Worm (Caenorhabditis elegans) whole organism, mixed stage, embryonic: ENCODE data around the gene srh-89.

Experiments
- ces-1 ChIP-seq: fragments of 150-350 bp; optimal IDR thresholded peaks from 2 replicates; lab custom pipeline; 2014; ENCODE audit warnings: missing biosample characterization, missing genetic modification reagents, missing genetic modification characterization
- drap-1 ChIP-seq: fragments of 200-800 bp; sonication (Bioruptor generic); optimal IDR thresholded peaks from 3 replicates; lab custom pipeline; 2018; ENCODE audit warnings: mild to moderate bottlenecking, missing genetic modification characterization, missing compliant biosample characterization
- elt-1 ChIP-seq: sonication (generic microtip); optimal IDR thresholded peaks from 2 replicates; lab custom pipeline; 2017; ENCODE audit warnings: missing genetic modification characterization, mild to moderate bottlenecking, missing compliant biosample characterization, antibody characterized with exemption, moderate library complexity, borderline replicate concordance; ENCODE audit not compliant: insufficient read depth
- ham-2 ChIP-seq: fragments of 200-800 bp; sonication (Bioruptor generic); optimal IDR thresholded peaks from 2 replicates; lab custom pipeline; 2018; ENCODE audit warnings: mild to moderate bottlenecking, missing genetic modification characterization, missing compliant biosample characterization
- lin-13 ChIP-seq: fragments of 150-350 bp; optimal IDR thresholded peaks from 2 replicates; lab custom pipeline; 2014; ENCODE audit warnings: missing biosample characterization, missing genetic modification characterization
- nhr-237 ChIP-seq: fragments of 150-350 bp; optimal IDR thresholded peaks from 2 replicates; lab custom pipeline; 2014; ENCODE audit warnings: missing biosample characterization, missing genetic modification characterization
- nhr-76 ChIP-seq: sonication (generic microtip); optimal IDR thresholded peaks from 2 replicates; lab custom pipeline; 2017; ENCODE audit warnings: missing biosample characterization, missing genetic modification characterization
- snpc-4 ChIP-seq: fragments of 150-350 bp; optimal IDR thresholded peaks from 2 replicates; lab custom pipeline; 2014; ENCODE audit warnings: missing biosample characterization, missing genetic modification characterization
- sptf-1 ChIP-seq: sonication (generic microtip); optimal IDR thresholded peaks from 2 replicates; lab custom pipeline; 2017; ENCODE audit warnings: mild to moderate bottlenecking, missing genetic modification characterization, moderate library complexity, missing compliant biosample characterization
- unc-62 ChIP-seq: fragments of 150-350 bp; optimal IDR thresholded peaks from 2 replicates; lab custom pipeline; 2014; ENCODE audit warnings: missing biosample characterization, missing genetic modification reagents, missing genetic modification characterization

ce11 chrV:7417018-7417716, 47.4 kb downstream of the srh-89 start, which contains the start of gene srw-67:
- no peak for TF ChIP-seq unc-62
- TF ChIP-seq nhr-76 (tag; lab: Kevin White, UChicago) = no peak
- TF ChIP-seq lin-13 (tag; lab: Kevin White, UChicago) = no peak
- TF ChIP-seq sptf-1 = no peak
- no peak for TF ChIP-seq elt-1 (tag; lab: Kevin White, UChicago)
- no peak for TF ChIP-seq snpc-4 (tag; lab: Kevin White, UChicago)
- TF ChIP-seq drap-1 = no peak
- no peak for TF ChIP-seq ces-1 (GFP tag; lab: Kevin White, UChicago)
- no peak for TF ChIP-seq ham-2 (GFP tag; lab: Kevin White, UChicago)
- no peak for TF ChIP-seq nhr-237 (tag; lab: Kevin White, UChicago)
